Worm (Caenorhabditis elegans) whole organism, L2 larva: ENCODE measurements around the gene nhr-124.

Experiments used
- alr-1 ChIP-seq: fragments of 150-350 bp; optimal IDR thresholded peaks from 2 replicates; lab custom pipeline; 2014; ENCODE audit warnings: missing biosample characterization, missing genetic modification characterization
- ceh-82 ChIP-seq: fragments of 150-350 bp; optimal IDR thresholded peaks from 2 replicates; lab custom pipeline; 2014; ENCODE audit warnings: missing biosample characterization, missing genetic modification characterization
- lin-39 ChIP-seq: fragments of 150-350 bp; optimal IDR thresholded peaks from 2 replicates; lab custom pipeline; 2014; ENCODE audit warnings: missing biosample characterization, missing genetic modification reagents, missing genetic modification characterization
- lsy-2 ChIP-seq, 2 experiments: fragments of 150-350 bp in 1 of 2; sonication (generic microtip) in 1 of 2; optimal IDR thresholded peaks; 2 replicates each; lab custom pipeline; 2014 to 2017; ENCODE audit warnings: missing biosample characterization in 2 of 2, missing genetic modification characterization in 2 of 2
- nhr-25 ChIP-seq: fragments of 150-350 bp; sonication (generic microtip); optimal IDR thresholded peaks from 3 replicates; lab custom pipeline; 2014; ENCODE audit warnings: missing biosample characterization, missing genetic modification characterization
- unc-39 ChIP-seq: fragments of 150-350 bp; optimal IDR thresholded peaks from 2 replicates; lab custom pipeline; 2014; ENCODE audit warnings: missing biosample characterization, missing genetic modification characterization
- unc-62 ChIP-seq: fragments of 150-350 bp; optimal IDR thresholded peaks from 2 replicates; lab custom pipeline; 2014; ENCODE audit warnings: missing biosample characterization, missing genetic modification reagents, missing genetic modification characterization
- zag-1 ChIP-seq: fragments of 150-350 bp; optimal IDR thresholded peaks from 2 replicates; lab custom pipeline; 2014; ENCODE audit warnings: missing biosample characterization, missing genetic modification characterization

DNA sequence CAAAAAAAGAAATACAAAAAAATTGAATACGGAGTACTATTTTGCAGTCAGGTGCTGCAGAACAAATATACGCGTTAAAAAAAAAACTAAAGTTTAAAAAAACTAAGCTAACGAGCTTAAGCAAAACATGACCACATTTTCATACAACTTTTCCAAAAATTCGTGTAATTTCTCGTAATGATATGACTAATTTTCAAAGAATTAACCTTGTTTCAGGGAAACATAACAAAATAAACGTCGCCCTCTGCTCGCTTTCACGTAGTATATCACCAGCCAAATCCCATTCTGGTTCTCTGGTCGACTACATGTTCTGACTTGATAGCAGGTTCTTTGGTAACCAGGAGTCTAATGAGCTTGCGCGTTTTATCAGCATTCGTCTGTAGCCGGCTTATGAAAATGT is 15.6 kb downstream of the nhr-124 start:
- TF ChIP-seq nhr-25 = no peak
- no peak for TF ChIP-seq ceh-82 (tag; lab: Kevin White, UChicago)
- no peak for TF ChIP-seq lin-39 (tag; lab: Kevin White, UChicago)
- peak in 1 of 2 experiments; percentile 24 for TF ChIP-seq lsy-2 (tag; optimal IDR thresholded peaks at IDR 0.05; lab: Kevin White, UChicago)
- TF ChIP-seq unc-39 (tag; lab: Kevin White, UChicago) = no peak
- TF ChIP-seq zag-1 (tag; lab: Kevin White, UChicago) = no peak
- no peak for TF ChIP-seq alr-1 (tag; lab: Kevin White, UChicago)
- TF ChIP-seq unc-62 = no peak
